Worm (Caenorhabditis elegans) whole organism, young adult: ENCODE measurements around the gene cyp-33C11.

Source experiments
- B0035.1 ChIP-seq: sonication (generic microtip); optimal IDR thresholded peaks from 2 replicates; lab custom pipeline; 2016; ENCODE audit warnings: missing genetic modification characterization, mild to moderate bottlenecking, missing compliant biosample characterization, missing genotype, missing genetic modification reagents
- B0261.1 ChIP-seq: sonication (generic microtip); optimal IDR thresholded peaks from 2 replicates; lab custom pipeline; 2016; ENCODE audit warnings: mild to moderate bottlenecking, missing genetic modification characterization, moderate library complexity, missing compliant biosample characterization
- C17E4.6 ChIP-seq: fragments of 200-800 bp; sonication (Bioruptor generic); IDR thresholded peaks from 2 replicates; pipeline ENCODE4 v1.3.6; 2022; ENCODE audit warnings: missing genetic modification reagents, missing genetic modification characterization, missing compliant biosample characterization
- F10E7.11 ChIP-seq: sonication (generic microtip); optimal IDR thresholded peaks from 2 replicates; lab custom pipeline; 2017; ENCODE audit warnings: mild to moderate bottlenecking, missing genetic modification characterization, moderate library complexity, missing compliant biosample characterization
- F22D6.2 ChIP-seq: sonication (generic microtip); optimal IDR thresholded peaks from 2 replicates; lab custom pipeline; 2016; ENCODE audit warnings: mild to moderate bottlenecking, missing genetic modification characterization, missing compliant biosample characterization
- F55B11.4 ChIP-seq: sonication (generic microtip); optimal IDR thresholded peaks from 2 replicates; lab custom pipeline; 2016; ENCODE audit warnings: missing compliant biosample characterization, missing genetic modification characterization, borderline replicate concordance; ENCODE audit not compliant: insufficient read depth
- F57C9.4 ChIP-seq: sonication (generic microtip); optimal IDR thresholded peaks from 2 replicates; lab custom pipeline; 2017; ENCODE audit warnings: mild to moderate bottlenecking, missing genetic modification characterization, missing compliant biosample characterization
- K12H6.12 ChIP-seq: fragments of 200-800 bp; sonication (Bioruptor generic); optimal IDR thresholded peaks from 2 replicates; lab custom pipeline; 2018; ENCODE audit warnings: mild to moderate bottlenecking, missing genetic modification characterization, missing compliant biosample characterization
- Y53F4B.3 ChIP-seq: fragments of 200-800 bp; sonication (Bioruptor generic); IDR thresholded peaks from 2 replicates; pipeline ENCODE4 v1.3.6; 2022; ENCODE audit warnings: missing genetic modification reagents, missing genetic modification characterization, missing compliant biosample characterization
- Y56A3A.18 ChIP-seq: fragments of 200-800 bp; sonication (Bioruptor generic); IDR thresholded peaks from 2 replicates; pipeline ENCODE4 v1.3.6; 2022; ENCODE audit warnings: missing genetic modification reagents, missing genetic modification characterization, missing compliant biosample characterization
- Y95B8A.8 ChIP-seq: fragments of 200-800 bp; sonication (Bioruptor generic); IDR thresholded peaks from 2 replicates; pipeline ENCODE4 v1.3.6; 2022; ENCODE audit warnings: missing genetic modification reagents, missing genetic modification characterization, missing compliant biosample characterization
- akir-1 ChIP-seq: fragments of 200-800 bp; sonication (Bioruptor generic); optimal IDR thresholded peaks from 2 replicates; lab custom pipeline; 2018; ENCODE audit warnings: mild to moderate bottlenecking, missing genetic modification characterization, moderate library complexity, missing compliant biosample characterization
- aptf-2 ChIP-seq: fragments of 200-800 bp; sonication (Bioruptor generic); conservative IDR thresholded peaks from 2 replicates; pipeline ENCODE4 v1.3.6; 2022; ENCODE audit warnings: missing genetic modification reagents, missing genetic modification characterization, missing compliant biosample characterization
- aptf-3 ChIP-seq: fragments of 200-800 bp; sonication (Bioruptor generic); IDR thresholded peaks from 2 replicates; pipeline ENCODE4 v1.3.6; 2022; ENCODE audit warnings: missing genetic modification characterization, missing compliant biosample characterization
- atf-7 ChIP-seq: sonication (generic microtip); optimal IDR thresholded peaks from 2 replicates; lab custom pipeline; 2017; ENCODE audit warnings: mild to moderate bottlenecking, missing genetic modification characterization, missing compliant biosample characterization
- athp-1 ChIP-seq: sonication (generic microtip); optimal IDR thresholded peaks from 2 replicates; lab custom pipeline; 2017; ENCODE audit warnings: mild to moderate bottlenecking, missing genetic modification characterization, missing compliant biosample characterization
- attf-5 ChIP-seq: fragments of 200-800 bp; sonication (Bioruptor generic); optimal IDR thresholded peaks from 2 replicates; lab custom pipeline; 2018; ENCODE audit warnings: mild to moderate bottlenecking, missing genetic modification characterization, missing compliant biosample characterization
- bed-1 ChIP-seq: fragments of 200-800 bp; sonication (Bioruptor generic); IDR thresholded peaks from 2 replicates; pipeline ENCODE4 v1.3.6; 2022; ENCODE audit warnings: missing genetic modification reagents, missing genetic modification characterization, missing compliant biosample characterization
- bed-2 ChIP-seq: fragments of 200-800 bp; sonication (Bioruptor generic); IDR thresholded peaks from 2 replicates; pipeline ENCODE4 v1.3.6; 2022; ENCODE audit warnings: missing genetic modification reagents, missing genetic modification characterization, missing compliant biosample characterization
- cebp-1 ChIP-seq, 2 experiments: fragments of 200-800 bp in 1 of 2; sonication (Bioruptor generic) in 1 of 2; sonication (generic microtip) in 1 of 2; IDR thresholded peaks in 1 of 2; optimal IDR thresholded peaks in 1 of 2; 2 replicates each; pipeline versions ENCODE4 v1.3.6 to Lab custom; 2017 to 2022; ENCODE audit warnings: missing compliant biosample characterization in 2 of 2, missing genetic modification characterization in 2 of 2, mild to moderate bottlenecking in 1 of 2, missing genetic modification reagents in 1 of 2, moderate library complexity in 1 of 2
- cebp-2 ChIP-seq: fragments of 200-800 bp; sonication (Bioruptor generic); IDR thresholded peaks from 2 replicates; pipeline ENCODE4 v1.3.6; 2022; ENCODE audit warnings: missing genetic modification characterization, missing compliant biosample characterization
- ceh-58 ChIP-seq: fragments of 200-800 bp; sonication (Bioruptor generic); IDR thresholded peaks from 2 replicates; pipeline ENCODE4 v1.3.6; 2022; ENCODE audit warnings: missing genetic modification characterization, missing compliant biosample characterization
- chd-7 ChIP-seq: sonication (generic microtip); optimal IDR thresholded peaks from 2 replicates; lab custom pipeline; 2016; ENCODE audit warnings: mild to moderate bottlenecking, missing genetic modification characterization, moderate library complexity, missing compliant biosample characterization
- die-1 ChIP-seq: sonication (generic microtip); optimal IDR thresholded peaks from 2 replicates; lab custom pipeline; 2016; ENCODE audit warnings: missing genotype, mild to moderate bottlenecking, missing genetic modification characterization, missing compliant biosample characterization
- dox-1 ChIP-seq: fragments of 200-800 bp; sonication (Bioruptor generic); IDR thresholded peaks from 2 replicates; pipeline ENCODE4 v1.3.6; 2022; ENCODE audit warnings: missing genetic modification reagents, missing genetic modification characterization, missing compliant biosample characterization
- dpff-1 ChIP-seq: sonication (generic microtip); optimal IDR thresholded peaks from 2 replicates; lab custom pipeline; 2017; ENCODE audit warnings: mild to moderate bottlenecking, missing genetic modification characterization, missing compliant biosample characterization
- dpl-1 ChIP-seq: fragments of 150-350 bp; optimal IDR thresholded peaks from 2 replicates; lab custom pipeline; 2014; ENCODE audit warnings: missing biosample characterization, missing genetic modification reagents, missing genetic modification characterization
- hmg-20 ChIP-seq: fragments of 200-800 bp; sonication (Bioruptor generic); IDR thresholded peaks from 2 replicates; pipeline ENCODE4 v1.3.6; 2022; ENCODE audit warnings: missing genetic modification reagents, missing genetic modification characterization, missing compliant biosample characterization
- hsf-1 ChIP-seq: fragments of 200-800 bp; sonication (Bioruptor generic); IDR thresholded peaks from 2 replicates; pipeline ENCODE4 v1.3.6; 2022; ENCODE audit warnings: missing genetic modification reagents, missing genetic modification characterization, missing compliant biosample characterization
- lag-1 ChIP-seq: fragments of 200-800 bp; sonication (Bioruptor generic); IDR thresholded peaks from 2 replicates; pipeline ENCODE4 v1.3.6; 2022; ENCODE audit warnings: missing genetic modification reagents, missing genetic modification characterization, missing compliant biosample characterization
- lin-26 ChIP-seq: fragments of 200-800 bp; sonication (Bioruptor generic); IDR thresholded peaks from 2 replicates; pipeline ENCODE4 v1.3.6; 2022; ENCODE audit warnings: missing genetic modification reagents, missing genetic modification characterization, missing compliant biosample characterization
- lin-54 ChIP-seq: fragments of 200-800 bp; sonication (Bioruptor generic); optimal IDR thresholded peaks from 2 replicates; lab custom pipeline; 2018; ENCODE audit warnings: mild to moderate bottlenecking, missing genetic modification characterization, missing compliant biosample characterization
- madf-10 ChIP-seq: sonication (generic microtip); optimal IDR thresholded peaks from 2 replicates; lab custom pipeline; 2016; ENCODE audit warnings: mild to moderate bottlenecking, missing genetic modification characterization, missing compliant biosample characterization
- madf-3 ChIP-seq: fragments of 200-800 bp; sonication (Bioruptor generic); IDR thresholded peaks from 2 replicates; pipeline ENCODE4 v1.3.6; 2022; ENCODE audit warnings: missing genetic modification reagents, missing genetic modification characterization, missing compliant biosample characterization
- madf-6 ChIP-seq: fragments of 200-800 bp; sonication (Bioruptor generic); IDR thresholded peaks from 2 replicates; pipeline ENCODE4 v1.3.6; 2022; ENCODE audit warnings: missing genetic modification reagents, missing genetic modification characterization, missing compliant biosample characterization
- madf-8 ChIP-seq: fragments of 200-800 bp; sonication (Bioruptor generic); conservative IDR thresholded peaks from 2 replicates; pipeline ENCODE4 v1.3.6; 2022; ENCODE audit warnings: missing genetic modification reagents, missing genetic modification characterization, missing compliant biosample characterization
- mcd-1 ChIP-seq: fragments of 200-800 bp; sonication (Bioruptor generic); IDR thresholded peaks from 2 replicates; pipeline ENCODE4 v1.3.6; 2022; ENCODE audit warnings: missing genetic modification reagents, missing genetic modification characterization, missing compliant biosample characterization
- mes-4 ChIP-seq: sonication (generic microtip); optimal IDR thresholded peaks from 2 replicates; lab custom pipeline; 2016; ENCODE audit warnings: missing genotype, missing genetic modification characterization, missing compliant biosample characterization
- nfya-2 ChIP-seq: fragments of 200-800 bp; sonication (Bioruptor generic); IDR thresholded peaks from 2 replicates; pipeline ENCODE4 v1.3.6; 2022; ENCODE audit warnings: missing genetic modification reagents, missing genetic modification characterization, missing compliant biosample characterization
- nhr-27 ChIP-seq: fragments of 200-800 bp; sonication (Bioruptor generic); optimal IDR thresholded peaks from 2 replicates; lab custom pipeline; 2018; ENCODE audit warnings: mild to moderate bottlenecking, missing genetic modification characterization, moderate library complexity, missing compliant biosample characterization
- nhr-90 ChIP-seq: sonication (generic microtip); optimal IDR thresholded peaks from 2 replicates; lab custom pipeline; 2016; ENCODE audit warnings: missing genotype, mild to moderate bottlenecking, missing genetic modification characterization, missing compliant biosample characterization
- pbrm-1 ChIP-seq: fragments of 200-800 bp; sonication (Bioruptor generic); IDR thresholded peaks from 2 replicates; pipeline ENCODE4 v1.3.6; 2022; ENCODE audit warnings: missing genetic modification reagents, missing genetic modification characterization, missing compliant biosample characterization
- pha-4 ChIP-seq: fragments of 150-350 bp; sonication (generic microtip); optimal IDR thresholded peaks from 2 replicates; lab custom pipeline; 2014; ENCODE audit warnings: missing biosample characterization, missing genetic modification reagents, missing genetic modification characterization
- repo-1 ChIP-seq: sonication (generic microtip); optimal IDR thresholded peaks from 2 replicates; lab custom pipeline; 2017; ENCODE audit warnings: mild to moderate bottlenecking, missing genetic modification characterization, missing compliant biosample characterization
- unc-62 ChIP-seq: fragments of 150-350 bp; optimal IDR thresholded peaks from 2 replicates; lab custom pipeline; 2014; ENCODE audit warnings: missing biosample characterization, missing genetic modification reagents, missing genetic modification characterization
- zfh-2 ChIP-seq: fragments of 200-800 bp; sonication (Bioruptor generic); conservative IDR thresholded peaks from 2 replicates; pipeline ENCODE4 v1.3.6; 2022; ENCODE audit warnings: missing genetic modification reagents, missing genetic modification characterization, missing compliant biosample characterization
- ztf-22 ChIP-seq: fragments of 200-800 bp; sonication (Bioruptor generic); optimal IDR thresholded peaks from 2 replicates; lab custom pipeline; 2018; ENCODE audit warnings: mild to moderate bottlenecking, missing genetic modification characterization, moderate library complexity, missing compliant biosample characterization
- ztf-25 ChIP-seq: fragments of 200-800 bp; sonication (Bioruptor generic); IDR thresholded peaks from 2 replicates; pipeline ENCODE4 v1.3.6; 2022; ENCODE audit warnings: missing genetic modification reagents, missing genetic modification characterization, missing compliant biosample characterization
- ztf-28 ChIP-seq: fragments of 200-800 bp; sonication (Bioruptor generic); IDR thresholded peaks from 2 replicates; pipeline ENCODE4 v1.3.6; 2022; ENCODE audit warnings: missing genetic modification reagents, missing genetic modification characterization, missing compliant biosample characterization
- ztf-6 ChIP-seq: fragments of 200-800 bp; sonication (Bioruptor generic); IDR thresholded peaks from 2 replicates; pipeline ENCODE4 v1.3.6; 2022; ENCODE audit warnings: missing genetic modification reagents, missing genetic modification characterization, missing compliant biosample characterization

cyp-33C11 gene

ce11 chrV:724470-724890 is 11.7 kb upstream of the cyp-33C11 start:
- no peak for TF ChIP-seq ztf-22 (GFP tag; lab: Kevin White, UChicago)
- no peak for TF ChIP-seq mcd-1 (GFP tag; lab: Robert Waterston, UW)
- no peak for TF ChIP-seq bed-1 (GFP tag; lab: Robert Waterston, UW)
- TF ChIP-seq nhr-90 (tag; lab: Kevin White, UChicago), result peak; percentile 18
- TF ChIP-seq bed-2 (GFP tag; lab: Robert Waterston, UW), result no peak
- 0 out of 2 replicates have a peak, but pooled peaks have one; percentile 6 for TF ChIP-seq Y53F4B.3 (GFP tag; lab: Robert Waterston, UW)
- no peak for TF ChIP-seq madf-6 (GFP tag; lab: Robert Waterston, UW)
- no peak for TF ChIP-seq dpff-1 (tag; lab: Kevin White, UChicago)
- TF ChIP-seq lag-1 (GFP tag; lab: Robert Waterston, UW), result no peak
- TF ChIP-seq atf-7 (tag; lab: Kevin White, UChicago), result no peak
- no peak for TF ChIP-seq F22D6.2 (tag; lab: Kevin White, UChicago)
- TF ChIP-seq Y95B8A.8 (GFP tag; lab: Robert Waterston, UW), result no peak
- no peak for TF ChIP-seq akir-1 (GFP tag; lab: Kevin White, UChicago)
- TF ChIP-seq K12H6.12 (tag; lab: Kevin White, UChicago), result no peak
- TF ChIP-seq F57C9.4 (tag; lab: Kevin White, UChicago), result no peak
- TF ChIP-seq zfh-2 (GFP tag; lab: Robert Waterston, UW), result peak; percentile 75
- no peak for TF ChIP-seq Y56A3A.18 (GFP tag; lab: Robert Waterston, UW)
- no peak for TF ChIP-seq B0261.1
- no peak; the same call in 1 of the 2 replicates for TF ChIP-seq hsf-1 (GFP tag; lab: Robert Waterston, UW)
- no peak for TF ChIP-seq die-1 (tag; lab: Kevin White, UChicago)
- TF ChIP-seq B0035.1, result no peak
- no peak for TF ChIP-seq unc-62 (GFP tag; lab: Kevin White, UChicago)
- no peak for TF ChIP-seq madf-8
- TF ChIP-seq aptf-3 (GFP tag; lab: Robert Waterston, UW), result no peak
- no peak for TF ChIP-seq chd-7
- no peak for TF ChIP-seq dox-1
- TF ChIP-seq F10E7.11 (tag; lab: Kevin White, UChicago), result no peak
- no peak for TF ChIP-seq ztf-25
- TF ChIP-seq ztf-6 (GFP tag; lab: Robert Waterston, UW), result no peak
- TF ChIP-seq athp-1 (tag; lab: Kevin White, UChicago), result no peak
- no peak for TF ChIP-seq ceh-58 (GFP tag; lab: Robert Waterston, UW)
- TF ChIP-seq C17E4.6, result no peak
- no peak for TF ChIP-seq nhr-27 (tag; lab: Kevin White, UChicago)
- TF ChIP-seq hmg-20 (GFP tag; lab: Robert Waterston, UW), result no peak
- no peak for TF ChIP-seq cebp-2
- peak; percentile 60 for TF ChIP-seq lin-26
- TF ChIP-seq lin-54 (GFP tag; lab: Kevin White, UChicago), result no peak
- TF ChIP-seq pbrm-1 (GFP tag; lab: Robert Waterston, UW), result no peak
- TF ChIP-seq F55B11.4 (tag; lab: Kevin White, UChicago), result no peak
- TF ChIP-seq ztf-28 (GFP tag; lab: Robert Waterston, UW), result peak; percentile 48; the same call in 1 of the 2 replicates
- TF ChIP-seq dpl-1 (GFP tag; lab: Kevin White, UChicago), result no peak
- no peak for TF ChIP-seq madf-10 (tag; lab: Kevin White, UChicago)
- no peak for TF ChIP-seq cebp-1 (GFP tag; IDR thresholded peaks at IDR 0.05; lab: Robert Waterston, UW)
- no peak for TF ChIP-seq cebp-1 (tag; optimal IDR thresholded peaks at IDR 0.05; lab: Kevin White, UChicago)
- no peak for TF ChIP-seq aptf-2 (GFP tag; lab: Robert Waterston, UW)
- TF ChIP-seq attf-5 (GFP tag; lab: Kevin White, UChicago), result no peak
- no peak for TF ChIP-seq mes-4 (tag; lab: Kevin White, UChicago)
- TF ChIP-seq nfya-2 (GFP tag; lab: Robert Waterston, UW), result no peak
- no peak for TF ChIP-seq madf-3 (GFP tag; lab: Robert Waterston, UW)
- peak; percentile 61 for TF ChIP-seq repo-1
- no peak for TF ChIP-seq pha-4 (tag; lab: Kevin White, UChicago)
